Worm (Caenorhabditis elegans) whole organism, late embryonic: Measurements from ENCODE around the gene R11E3.2.

ENCODE experiments used
- ama-1 ChIP-seq: fragments of 150-350 bp; optimal IDR thresholded peaks from 2 replicates; lab custom pipeline; 2014
- ceh-2 ChIP-seq: sonication (generic microtip); optimal IDR thresholded peaks from 2 replicates; lab custom pipeline; 2016; ENCODE audit warnings: missing genotype, missing genetic modification characterization, missing compliant biosample characterization
- elt-2 ChIP-seq: sonication (generic microtip); optimal IDR thresholded peaks from 2 replicates; lab custom pipeline; 2016; ENCODE audit warnings: missing genetic modification reagents, missing genetic modification characterization, missing compliant biosample characterization
- fkh-10 ChIP-seq: fragments of 150-350 bp; optimal IDR thresholded peaks from 2 replicates; lab custom pipeline; 2014; ENCODE audit warnings: missing biosample characterization, missing genetic modification reagents, missing genetic modification characterization
- hlh-30 ChIP-seq: sonication (generic microtip); optimal IDR thresholded peaks from 2 replicates; lab custom pipeline; 2017; ENCODE audit warnings: antibody characterized with exemption, missing genetic modification characterization, missing compliant biosample characterization; ENCODE audit not compliant: insufficient read depth
- hlh-8 ChIP-seq: sonication (generic microtip); optimal IDR thresholded peaks from 2 replicates; lab custom pipeline; 2016; ENCODE audit warnings: missing genotype, missing genetic modification characterization, missing compliant biosample characterization
- nfya-1 ChIP-seq: sonication (generic microtip); optimal IDR thresholded peaks from 2 replicates; lab custom pipeline; 2017; ENCODE audit warnings: missing genetic modification characterization, mild to moderate bottlenecking, missing compliant biosample characterization, antibody characterized with exemption, moderate library complexity
- pat-9 ChIP-seq: fragments of 200-800 bp; sonication (Bioruptor generic); optimal IDR thresholded peaks from 2 replicates; lab custom pipeline; 2018; ENCODE audit warnings: mild to moderate bottlenecking, missing genetic modification characterization, moderate library complexity, missing compliant biosample characterization
- pha-4 ChIP-seq: fragments of 150-350 bp; optimal IDR thresholded peaks from 2 replicates; lab custom pipeline; 2018; ENCODE audit warnings: missing biosample characterization, missing genetic modification reagents, missing genetic modification characterization
- pqm-1 ChIP-seq: sonication (generic microtip); optimal IDR thresholded peaks from 2 replicates; lab custom pipeline; 2016; ENCODE audit warnings: missing genetic modification characterization, missing compliant biosample characterization
- rnt-1 ChIP-seq: sonication (generic microtip); optimal IDR thresholded peaks from 2 replicates; lab custom pipeline; 2016; ENCODE audit warnings: missing genetic modification characterization, missing compliant biosample characterization
- sox-2 ChIP-seq: fragments of 200-800 bp; sonication (Bioruptor generic); IDR thresholded peaks from 2 replicates; pipeline ENCODE4 v1.3.6; 2022; ENCODE audit warnings: missing genetic modification reagents, missing genetic modification characterization, missing compliant biosample characterization
- unc-55 ChIP-seq: sonication (generic microtip); optimal IDR thresholded peaks from 2 replicates; lab custom pipeline; 2017; ENCODE audit warnings: missing biosample characterization, missing genetic modification reagents, missing genetic modification characterization
- zip-5 ChIP-seq: sonication (generic microtip); optimal IDR thresholded peaks from 2 replicates; lab custom pipeline; 2016; ENCODE audit warnings: missing genetic modification characterization, missing compliant biosample characterization

- TF ChIP-seq rnt-1 (no peak), sox-2 (GFP tag; lab: Robert Waterston, UW) (no peak), pqm-1 (tag; lab: Kevin White, UChicago) (no peak), elt-2 (tag; lab: Kevin White, UChicago) (no peak), fkh-10 (no peak), zip-5 (tag; lab: Kevin White, UChicago) (no peak), hlh-8 (tag; lab: Kevin White, UChicago) (no peak), ama-1 (lab: Kevin White, UChicago) (no peak), hlh-30 (no peak), pha-4 (no peak), pat-9 (tag; lab: Kevin White, UChicago) (no peak), nfya-1 (tag; lab: Kevin White, UChicago) (no peak), unc-55 (GFP tag; lab: Kevin White, UChicago) (no peak), ceh-2 (no peak)
Measured at ce11 chrIV:4760378-4761084, 11.4 kb upstream of the R11E3.2 start, which contains the start of the genes memi-1 and cyp-31A3.
